Fruit fly (Drosophila melanogaster) whole organism, embryonic: ENCODE results near the gene LUBEL.

Experiments used
- Atf6 ChIP-seq: fragments of 200-800 bp; sonication (Bioruptor generic); IDR thresholded peaks from 2 replicates; pipeline ENCODE4 v1.3.6; 2022; ENCODE audit warnings: missing biosample characterization, missing genetic modification characterization
- CG13894 ChIP-seq: fragments of 200-800 bp; sonication (Bioruptor generic); optimal IDR thresholded peaks from 3 replicates; lab custom pipeline; 2018; ENCODE audit warnings: missing biosample characterization, mild to moderate bottlenecking, missing genetic modification characterization, moderate library complexity
- Doc2 ChIP-seq: fragments of 200-800 bp; sonication (Bioruptor generic); IDR thresholded peaks from 2 replicates; pipeline ENCODE4 v1.3.6; 2022; ENCODE audit warnings: missing biosample characterization, missing genetic modification characterization
- ham ChIP-seq: fragments of 200-800 bp; sonication (Bioruptor generic); IDR thresholded peaks from 2 replicates; pipeline ENCODE4 v1.3.6; 2022; ENCODE audit warnings: missing biosample characterization, missing genetic modification characterization
- jumu ChIP-seq: fragments of 200-800 bp; sonication (Bioruptor generic); optimal IDR thresholded peaks from 3 replicates; lab custom pipeline; 2016; ENCODE audit warnings: missing biosample characterization, missing genetic modification characterization
- kay ChIP-seq: fragments of 200-800 bp; sonication (Bioruptor generic); optimal IDR thresholded peaks from 2 replicates; lab custom pipeline; 2016; ENCODE audit warnings: missing biosample characterization, missing genetic modification characterization
- pan ChIP-seq, 4 experiments: fragments of >200 bp in 3 of 4; fragments of 200-800 bp in 1 of 4; sonication (Bioruptor generic) in 1 of 4; optimal IDR thresholded peaks in 3 of 4; IDR thresholded peaks in 1 of 4; 2 replicates each; pipeline versions ENCODE4 v1.3.6 to Lab custom; 2017 to 2022; ENCODE audit warnings: missing biosample characterization in 2 of 4, missing genetic modification characterization in 2 of 4, mixed read lengths in 1 of 4
- pb ChIP-seq: fragments of 200-800 bp; sonication (Bioruptor generic); optimal IDR thresholded peaks from 3 replicates; lab custom pipeline; 2016; ENCODE audit warnings: missing biosample characterization, missing genetic modification characterization
- psq ChIP-seq: fragments of 200-800 bp; sonication (Bioruptor generic); optimal IDR thresholded peaks from 2 replicates; lab custom pipeline; 2017; ENCODE audit warnings: missing biosample characterization, missing genetic modification characterization
- unpg ChIP-seq: fragments of 200-800 bp; sonication (Bioruptor generic); optimal IDR thresholded peaks from 3 replicates; lab custom pipeline; 2018; ENCODE audit warnings: missing biosample characterization, mild to moderate bottlenecking, missing genetic modification characterization, moderate library complexity
- usp ChIP-seq: fragments of >200 bp; optimal IDR thresholded peaks from 2 replicates; lab custom pipeline; 2017; ENCODE audit warnings: missing biosample characterization, missing genetic modification characterization
- zfh2 ChIP-seq: fragments of 200-800 bp; sonication (Bioruptor generic); optimal IDR thresholded peaks from 2 replicates; lab custom pipeline; 2016; ENCODE audit warnings: missing biosample characterization, missing genetic modification characterization

DNA sequence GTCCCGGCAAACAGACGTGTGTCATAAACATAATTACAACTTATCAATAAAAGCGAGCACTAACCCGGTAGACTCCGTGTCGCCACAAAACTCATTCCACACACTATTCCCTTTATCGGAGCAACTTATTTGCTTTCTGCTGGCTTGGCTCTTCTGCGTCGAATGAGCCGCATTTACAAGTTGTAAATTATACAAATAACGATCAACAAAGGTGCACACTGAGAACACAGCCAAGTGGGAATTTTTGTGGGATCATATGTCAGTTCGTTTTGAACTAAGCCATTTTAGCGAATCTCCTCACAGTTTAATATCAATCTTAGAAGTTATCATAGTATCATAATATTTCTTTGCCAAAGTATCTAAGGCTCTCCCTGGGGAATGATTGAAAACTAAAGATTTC is 45.8 kb upstream of the LUBEL start:
- TF ChIP-seq unpg (GFP tag; lab: Kevin White, UChicago) (no peak), Doc2 (GFP tag; lab: Robert Waterston, UW) (no peak), usp (GFP tag; lab: Kevin White, UChicago) (no peak), zfh2 (GFP tag; lab: Kevin White, UChicago) (no peak), pan (optimal IDR thresholded peaks at IDR 0.05; lab: Kevin White, UChicago) (no peak), pan (GFP tag; optimal IDR thresholded peaks at IDR 0.05 in 1 of 2, IDR thresholded peaks at IDR 0.05 in 1 of 2) (no peak), CG13894 (tag; lab: Kevin White, UChicago) (no peak), kay (GFP tag; lab: Kevin White, UChicago) (no peak), ham (GFP tag; lab: Robert Waterston, UW) (no peak), jumu (GFP tag; lab: Kevin White, UChicago) (no peak), pb (GFP tag; lab: Kevin White, UChicago) (no peak), Atf6 (GFP tag; lab: Robert Waterston, UW) (no peak), psq (GFP tag; lab: Kevin White, UChicago) (no peak)
